Worm (Caenorhabditis elegans) whole organism, young adult: ENCODE results near the gene R08C7.12.

ENCODE experiments used
- efl-1 ChIP-seq: fragments of 150-350 bp; optimal IDR thresholded peaks from 2 replicates; lab custom pipeline; 2014; ENCODE audit warnings: missing biosample characterization, missing genetic modification reagents, missing genetic modification characterization
- mcd-1 ChIP-seq: fragments of 200-800 bp; sonication (Bioruptor generic); IDR thresholded peaks from 2 replicates; pipeline ENCODE4 v1.3.6; 2022; ENCODE audit warnings: missing genetic modification reagents, missing genetic modification characterization, missing compliant biosample characterization
- ztf-22 ChIP-seq: fragments of 200-800 bp; sonication (Bioruptor generic); optimal IDR thresholded peaks from 2 replicates; lab custom pipeline; 2018; ENCODE audit warnings: mild to moderate bottlenecking, missing genetic modification characterization, moderate library complexity, missing compliant biosample characterization

- TF ChIP-seq mcd-1 (GFP tag; lab: Robert Waterston, UW) (no peak), ztf-22 (GFP tag; lab: Kevin White, UChicago) (no peak), efl-1 (GFP tag; lab: Kevin White, UChicago) (no peak)
Measured at ce11 chrIV:4486738-4487137, 37.2 kb downstream of the R08C7.12 start, which contains the start of gene trx-3.
